Worm (Caenorhabditis elegans) whole organism, L3 larva: ENCODE results near the gene B0410.1.

Experiments used
- ZK546.5 ChIP-seq: sonication (generic microtip); optimal IDR thresholded peaks from 2 replicates; lab custom pipeline; 2017; ENCODE audit warnings: missing biosample characterization, missing genetic modification characterization
- ceh-82 ChIP-seq: fragments of 150-350 bp; optimal IDR thresholded peaks from 2 replicates; lab custom pipeline; 2014; ENCODE audit warnings: missing biosample characterization, missing genetic modification characterization
- egl-27 ChIP-seq: sonication (generic microtip); optimal IDR thresholded peaks from 4 replicates; lab custom pipeline; 2017; ENCODE audit warnings: missing biosample characterization, missing genetic modification reagents, missing genetic modification characterization
- nhr-77 ChIP-seq: fragments of 150-350 bp; optimal IDR thresholded peaks from 2 replicates; lab custom pipeline; 2014; ENCODE audit warnings: missing biosample characterization, missing genetic modification characterization
- pha-4 ChIP-seq: fragments of 150-350 bp; optimal IDR thresholded peaks from 2 replicates; lab custom pipeline; 2014; ENCODE audit warnings: missing biosample characterization, missing genetic modification reagents, missing genetic modification characterization
- tbx-2 ChIP-seq: sonication (generic microtip); optimal IDR thresholded peaks from 2 replicates; lab custom pipeline; 2016; ENCODE audit warnings: mild to moderate bottlenecking, missing genetic modification characterization, missing compliant biosample characterization
- ztf-11 ChIP-seq: fragments of 150-350 bp; optimal IDR thresholded peaks from 2 replicates; lab custom pipeline; 2014; ENCODE audit warnings: missing biosample characterization, missing genetic modification characterization

- TF ChIP-seq ZK546.5 = no peak
- no peak for TF ChIP-seq ceh-82 (tag; lab: Kevin White, UChicago)
- no peak for TF ChIP-seq pha-4 (tag; lab: Kevin White, UChicago)
- TF ChIP-seq ztf-11 (tag; lab: Kevin White, UChicago) = no peak
- no peak for TF ChIP-seq nhr-77 (tag; lab: Kevin White, UChicago)
- no peak for TF ChIP-seq tbx-2 (tag; lab: Kevin White, UChicago)
- TF ChIP-seq egl-27 (tag; lab: Kevin White, UChicago) = no peak
These were observed 36.0 kb upstream of the B0410.1 start for ce11 chrX:2858380-2858779.
